Fruit fly (Drosophila melanogaster) whole organism, prepupa: ENCODE results near the gene Kaz1-ORFB.

Experiments
- Blimp-1 ChIP-seq: fragments of 200-800 bp; sonication (Bioruptor generic); optimal IDR thresholded peaks from 3 replicates; lab custom pipeline; 2017; ENCODE audit warnings: missing biosample characterization, missing genetic modification characterization, mild to moderate bottlenecking, moderate library complexity, missing genetic modification reagents
- CG6163 ChIP-seq: fragments of 200-800 bp; sonication (Bioruptor generic); IDR thresholded peaks from 3 replicates; pipeline ENCODE4 v1.3.6; 2022; ENCODE audit warnings: missing biosample characterization, missing genetic modification characterization
- CG6276 ChIP-seq: fragments of 200-800 bp; sonication (Bioruptor generic); optimal IDR thresholded peaks from 2 replicates; lab custom pipeline; 2017; ENCODE audit warnings: missing biosample characterization, mild to moderate bottlenecking, missing genetic modification characterization
- CG6854 ChIP-seq: fragments of 200-800 bp; sonication (Bioruptor generic); optimal IDR thresholded peaks from 2 replicates; lab custom pipeline; 2017; ENCODE audit warnings: missing biosample characterization, mild to moderate bottlenecking, missing genetic modification characterization
- CG8119 ChIP-seq: fragments of 200-800 bp; sonication (Bioruptor generic); IDR thresholded peaks from 3 replicates; pipeline ENCODE4 v1.3.6; 2022; ENCODE audit warnings: missing biosample characterization, missing genetic modification characterization
- Eip75B ChIP-seq: fragments of 200-800 bp; sonication (Bioruptor generic); optimal IDR thresholded peaks from 3 replicates; lab custom pipeline; 2016; ENCODE audit warnings: missing biosample characterization, missing genetic modification characterization
- Gug ChIP-seq: fragments of 200-800 bp; sonication (Bioruptor generic); IDR thresholded peaks from 2 replicates; pipeline ENCODE4 v1.3.6; 2022; ENCODE audit warnings: missing biosample characterization, missing genetic modification characterization
- Hr4 ChIP-seq: fragments of 200-800 bp; sonication (Bioruptor generic); optimal IDR thresholded peaks from 3 replicates; lab custom pipeline; 2016; ENCODE audit warnings: missing biosample characterization, missing genetic modification characterization
- Lpt ChIP-seq: fragments of 200-800 bp; sonication (Bioruptor generic); optimal IDR thresholded peaks from 3 replicates; lab custom pipeline; 2016; ENCODE audit warnings: missing biosample characterization, missing genetic modification characterization
- OdsH ChIP-seq: fragments of 200-800 bp; sonication (Bioruptor generic); optimal IDR thresholded peaks from 3 replicates; lab custom pipeline; 2016; ENCODE audit warnings: missing biosample characterization, missing genetic modification characterization
- Sox102F ChIP-seq: fragments of 200-800 bp; sonication (Bioruptor generic); optimal IDR thresholded peaks from 2 replicates; lab custom pipeline; 2016; ENCODE audit warnings: missing biosample characterization, mild to moderate bottlenecking, missing genetic modification characterization
- eg ChIP-seq: fragments of 200-800 bp; sonication (Bioruptor generic); IDR thresholded peaks from 3 replicates; pipeline ENCODE4 v1.3.6; 2022; ENCODE audit warnings: missing biosample characterization, missing genetic modification characterization
- esn ChIP-seq: fragments of 200-800 bp; sonication (Bioruptor generic); optimal IDR thresholded peaks from 2 replicates; lab custom pipeline; 2016; ENCODE audit warnings: missing biosample characterization, mild to moderate bottlenecking, missing genetic modification characterization, moderate library complexity
- fd85E ChIP-seq: fragments of 200-800 bp; sonication (Bioruptor generic); optimal IDR thresholded peaks from 3 replicates; lab custom pipeline; 2016; ENCODE audit warnings: missing biosample characterization, missing genetic modification characterization

DNA sequence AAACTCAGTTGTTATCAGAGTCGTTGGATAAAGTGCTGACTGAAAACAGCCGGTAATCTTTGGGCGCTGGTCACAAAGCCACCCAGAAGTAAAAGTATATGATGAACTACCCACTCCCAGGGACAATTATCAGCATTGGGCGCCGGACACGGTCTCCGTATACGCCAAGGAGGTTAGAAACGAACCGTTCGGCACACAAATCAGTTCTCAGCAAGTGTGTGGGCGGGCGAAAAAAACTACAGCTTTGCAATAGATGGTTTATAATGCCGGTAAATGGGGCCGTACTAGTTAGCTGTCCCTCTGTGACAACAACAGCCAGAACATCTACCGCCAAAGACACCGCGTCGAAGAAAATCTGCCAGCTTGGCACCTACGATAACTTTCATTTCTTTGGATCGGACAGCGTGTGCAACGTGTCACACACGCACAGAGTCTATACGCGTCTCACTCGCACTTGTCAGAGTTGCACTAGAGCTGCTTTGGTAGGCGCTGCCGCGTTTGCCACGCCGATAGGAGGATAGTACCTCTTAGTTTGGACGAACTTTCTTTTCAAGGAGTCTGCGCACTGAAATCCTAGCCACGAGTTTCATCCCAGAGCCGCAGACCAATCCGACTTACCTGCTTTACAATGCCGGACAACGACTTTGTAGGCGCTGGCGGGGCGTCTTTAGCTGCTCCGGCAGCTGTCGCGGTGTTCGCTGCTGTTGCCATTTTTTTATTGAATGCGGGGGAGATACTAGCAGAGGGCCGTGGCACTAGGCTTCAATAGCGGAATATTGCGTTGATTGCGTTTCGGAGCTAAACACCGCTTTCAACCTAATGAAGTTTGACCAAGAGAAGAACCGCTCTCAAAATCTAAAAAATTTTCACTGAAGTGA lies 47.3 kb downstream of the Kaz1-ORFB start:
- TF ChIP-seq Blimp-1 (GFP tag; lab: Kevin White, UChicago): peak; percentile 35
- no peak for TF ChIP-seq CG6854 (GFP tag; lab: Kevin White, UChicago)
- no peak for TF ChIP-seq Gug (GFP tag; lab: Robert Waterston, UW)
- no peak for TF ChIP-seq Lpt (GFP tag; lab: Kevin White, UChicago)
- no peak for TF ChIP-seq Eip75B
- no peak for TF ChIP-seq CG6276 (GFP tag; lab: Kevin White, UChicago)
- TF ChIP-seq fd85E (GFP tag; lab: Kevin White, UChicago): no peak
- TF ChIP-seq Sox102F (GFP tag; lab: Kevin White, UChicago): no peak
- no peak for TF ChIP-seq eg (GFP tag; lab: Robert Waterston, UW)
- no peak for TF ChIP-seq esn (GFP tag; lab: Kevin White, UChicago)
- no peak for TF ChIP-seq CG6163
- no peak for TF ChIP-seq Hr4
- no peak for TF ChIP-seq CG8119 (GFP tag; lab: Robert Waterston, UW)
- no peak for TF ChIP-seq OdsH (GFP tag; lab: Kevin White, UChicago)
